Worm (Caenorhabditis elegans) whole organism, L3 larva: ENCODE results near the gene hadb-1.

Experiments
- R02D3.7 ChIP-seq: fragments of 150-350 bp; optimal IDR thresholded peaks from 2 replicates; lab custom pipeline; 2014; ENCODE audit warnings: missing biosample characterization, missing genetic modification characterization
- ZK546.5 ChIP-seq: sonication (generic microtip); optimal IDR thresholded peaks from 2 replicates; lab custom pipeline; 2017; ENCODE audit warnings: missing biosample characterization, missing genetic modification characterization
- ama-1 ChIP-seq: fragments of 150-350 bp; optimal IDR thresholded peaks from 2 replicates; lab custom pipeline; 2018
- ceh-16 ChIP-seq: sonication (generic microtip); optimal IDR thresholded peaks from 2 replicates; lab custom pipeline; 2017; ENCODE audit warnings: missing biosample characterization, missing genetic modification characterization
- ceh-28 ChIP-seq: fragments of 150-350 bp; optimal IDR thresholded peaks from 2 replicates; lab custom pipeline; 2014; ENCODE audit warnings: missing biosample characterization, missing genetic modification reagents, missing genetic modification characterization
- ceh-82 ChIP-seq: fragments of 150-350 bp; optimal IDR thresholded peaks from 2 replicates; lab custom pipeline; 2014; ENCODE audit warnings: missing biosample characterization, missing genetic modification characterization
- ceh-9 ChIP-seq: sonication (generic microtip); optimal IDR thresholded peaks from 2 replicates; lab custom pipeline; 2018; ENCODE audit warnings: missing biosample characterization, missing genetic modification characterization
- daf-12 ChIP-seq: fragments of 150-350 bp; optimal IDR thresholded peaks from 2 replicates; lab custom pipeline; 2014; ENCODE audit warnings: missing biosample characterization, missing genetic modification reagents, missing genetic modification characterization
- egl-27 ChIP-seq: sonication (generic microtip); optimal IDR thresholded peaks from 4 replicates; lab custom pipeline; 2017; ENCODE audit warnings: missing biosample characterization, missing genetic modification reagents, missing genetic modification characterization
- elt-1 ChIP-seq: fragments of 150-350 bp; optimal IDR thresholded peaks from 2 replicates; lab custom pipeline; 2014; ENCODE audit warnings: missing biosample characterization, missing genetic modification characterization
- elt-2 ChIP-seq: sonication (generic microtip); optimal IDR thresholded peaks from 2 replicates; lab custom pipeline; 2016; ENCODE audit warnings: missing genetic modification reagents, mild to moderate bottlenecking, missing genetic modification characterization, missing compliant biosample characterization
- eor-1 ChIP-seq, 2 experiments: fragments of 150-350 bp; optimal IDR thresholded peaks; 2 replicates each; lab custom pipeline; 2014 to 2018; ENCODE audit warnings: missing biosample characterization in 2 of 2, missing genetic modification characterization in 2 of 2
- fkh-10 ChIP-seq: sonication (generic microtip); optimal IDR thresholded peaks from 2 replicates; lab custom pipeline; 2017; ENCODE audit warnings: missing biosample characterization, missing genetic modification reagents, missing genetic modification characterization
- fkh-2 ChIP-seq: fragments of 150-350 bp; optimal IDR thresholded peaks from 2 replicates; lab custom pipeline; 2014; ENCODE audit warnings: missing biosample characterization, missing genetic modification reagents, missing genetic modification characterization
- hmg-11 ChIP-seq: sonication (generic microtip); optimal IDR thresholded peaks from 2 replicates; lab custom pipeline; 2016; ENCODE audit warnings: missing genetic modification characterization, missing compliant biosample characterization
- jun-1 ChIP-seq: fragments of 150-350 bp; optimal IDR thresholded peaks from 2 replicates; lab custom pipeline; 2014; ENCODE audit warnings: missing biosample characterization, missing genetic modification reagents, missing genetic modification characterization
- lin-15B ChIP-seq: fragments of 150-350 bp; optimal IDR thresholded peaks from 2 replicates; lab custom pipeline; 2014; ENCODE audit warnings: missing biosample characterization, missing genetic modification characterization
- lin-39 ChIP-seq: fragments of 150-350 bp; optimal IDR thresholded peaks from 2 replicates; lab custom pipeline; 2018; ENCODE audit warnings: missing biosample characterization, missing genetic modification reagents, missing genetic modification characterization
- lsy-12 ChIP-seq: sonication (generic microtip); optimal IDR thresholded peaks from 2 replicates; lab custom pipeline; 2016; ENCODE audit warnings: mild to moderate bottlenecking, missing genetic modification characterization, missing compliant biosample characterization
- mdl-1 ChIP-seq: fragments of 150-350 bp; optimal IDR thresholded peaks from 2 replicates; lab custom pipeline; 2014; ENCODE audit warnings: missing biosample characterization, missing genetic modification characterization
- nfya-1 ChIP-seq: sonication (generic microtip); optimal IDR thresholded peaks from 2 replicates; lab custom pipeline; 2017; ENCODE audit warnings: missing genetic modification characterization, mild to moderate bottlenecking, missing compliant biosample characterization, antibody characterized with exemption, moderate library complexity; ENCODE audit not compliant: insufficient read depth
- nhr-11 ChIP-seq: fragments of 150-350 bp; optimal IDR thresholded peaks from 2 replicates; lab custom pipeline; 2014; ENCODE audit warnings: missing biosample characterization, missing genetic modification characterization
- nhr-12 ChIP-seq: fragments of 150-350 bp; optimal IDR thresholded peaks from 2 replicates; lab custom pipeline; 2014; ENCODE audit warnings: missing biosample characterization, missing genetic modification characterization
- nhr-23 ChIP-seq: fragments of 150-350 bp; optimal IDR thresholded peaks from 2 replicates; lab custom pipeline; 2014; ENCODE audit warnings: missing biosample characterization, missing genetic modification reagents, missing genetic modification characterization
- nhr-237 ChIP-seq: fragments of 150-350 bp; optimal IDR thresholded peaks from 2 replicates; lab custom pipeline; 2014; ENCODE audit warnings: missing biosample characterization, missing genetic modification characterization
- nhr-25 ChIP-seq: sonication (generic microtip); optimal IDR thresholded peaks from 2 replicates; lab custom pipeline; 2017; ENCODE audit warnings: missing biosample characterization, missing genetic modification characterization
- nhr-28 ChIP-seq: fragments of 150-350 bp; optimal IDR thresholded peaks from 2 replicates; lab custom pipeline; 2014; ENCODE audit warnings: missing biosample characterization, missing genetic modification characterization
- nhr-43 ChIP-seq: sonication (generic microtip); optimal IDR thresholded peaks from 2 replicates; lab custom pipeline; 2016; ENCODE audit warnings: mild to moderate bottlenecking, missing genetic modification characterization, missing compliant biosample characterization; ENCODE audit not compliant: poor library complexity, severe bottlenecking
- nhr-67 ChIP-seq: fragments of 150-350 bp; optimal IDR thresholded peaks from 2 replicates; lab custom pipeline; 2014; ENCODE audit warnings: missing biosample characterization, missing genetic modification characterization
- nhr-76 ChIP-seq: fragments of 150-350 bp; sonication (generic microtip); optimal IDR thresholded peaks from 5 replicates; lab custom pipeline; 2014; ENCODE audit warnings: missing biosample characterization, missing genetic modification characterization
- nhr-77 ChIP-seq: fragments of 150-350 bp; optimal IDR thresholded peaks from 2 replicates; lab custom pipeline; 2014; ENCODE audit warnings: missing biosample characterization, missing genetic modification characterization
- pha-4 ChIP-seq: fragments of 150-350 bp; optimal IDR thresholded peaks from 2 replicates; lab custom pipeline; 2014; ENCODE audit warnings: missing biosample characterization, missing genetic modification reagents, missing genetic modification characterization
- pqm-1 ChIP-seq: fragments of 150-350 bp; optimal IDR thresholded peaks from 2 replicates; lab custom pipeline; 2017; ENCODE audit warnings: missing biosample characterization, missing genetic modification characterization, inconsistent platforms
- sea-2 ChIP-seq: fragments of 150-350 bp; sonication (generic microtip); optimal IDR thresholded peaks from 4 replicates; lab custom pipeline; 2014; ENCODE audit warnings: missing biosample characterization, missing genetic modification reagents, missing genetic modification characterization
- skn-1 ChIP-seq: fragments of 150-350 bp; optimal IDR thresholded peaks from 2 replicates; lab custom pipeline; 2014; ENCODE audit warnings: missing biosample characterization, missing genetic modification characterization
- snpc-4 ChIP-seq: fragments of 150-350 bp; optimal IDR thresholded peaks from 2 replicates; lab custom pipeline; 2014; ENCODE audit warnings: missing biosample characterization, missing genetic modification characterization
- tbx-2 ChIP-seq: sonication (generic microtip); optimal IDR thresholded peaks from 2 replicates; lab custom pipeline; 2016; ENCODE audit warnings: mild to moderate bottlenecking, missing genetic modification characterization, missing compliant biosample characterization
- unc-39 ChIP-seq: sonication (generic microtip); optimal IDR thresholded peaks from 4 replicates; lab custom pipeline; 2017; ENCODE audit warnings: missing biosample characterization, missing genetic modification characterization
- unc-62 ChIP-seq: fragments of 150-350 bp; sonication (generic microtip); optimal IDR thresholded peaks from 4 replicates; lab custom pipeline; 2014; ENCODE audit warnings: missing biosample characterization, missing genetic modification reagents, missing genetic modification characterization
- zag-1 ChIP-seq: fragments of 150-350 bp; optimal IDR thresholded peaks from 2 replicates; lab custom pipeline; 2014; ENCODE audit warnings: missing biosample characterization, missing genetic modification characterization
- ztf-11 ChIP-seq: fragments of 150-350 bp; optimal IDR thresholded peaks from 2 replicates; lab custom pipeline; 2014; ENCODE audit warnings: missing biosample characterization, missing genetic modification characterization

hadb-1 gene

ce11 chrIII:8712968-8713367 is 24.7 kb upstream of the hadb-1 start:
- TF ChIP-seq nhr-28 (tag; lab: Kevin White, UChicago) (no peak), hmg-11 (tag; lab: Kevin White, UChicago) (no peak), elt-1 (tag; lab: Kevin White, UChicago) (no peak), jun-1 (tag; lab: Kevin White, UChicago) (no peak), R02D3.7 (no peak), daf-12 (tag; lab: Kevin White, UChicago) (no peak), lin-15B (tag; lab: Kevin White, UChicago) (no peak), mdl-1 (tag; lab: Kevin White, UChicago) (no peak), ceh-28 (no peak), nhr-11 (tag; lab: Kevin White, UChicago) (no peak), snpc-4 (tag; lab: Kevin White, UChicago) (no peak), egl-27 (tag; lab: Kevin White, UChicago) (no peak), ZK546.5 (tag; lab: Kevin White, UChicago) (no peak), ztf-11 (no peak), pha-4 (tag; lab: Kevin White, UChicago) (no peak), pqm-1 (tag; lab: Kevin White, UChicago) (no peak)

ce11 chrIII:8710310-8710709 is 22.0 kb upstream of the hadb-1 start, which contains the start of gene B0303.11:
Gene B0303.11 (minus strand): TSS chrIII:8710410.
- TF ChIP-seq nhr-23: no peak
- no peak for TF ChIP-seq lin-39
- TF ChIP-seq nhr-67 (tag; lab: Kevin White, UChicago): no peak
- TF ChIP-seq lsy-12: no peak
- no peak for TF ChIP-seq elt-2 (tag; lab: Kevin White, UChicago)
- no peak for TF ChIP-seq nhr-43 (tag; lab: Kevin White, UChicago)
- no peak for TF ChIP-seq ceh-82 (tag; lab: Kevin White, UChicago)
- no peak for TF ChIP-seq fkh-2 (tag; lab: Kevin White, UChicago)
- no peak for TF ChIP-seq pqm-1 (tag; lab: Kevin White, UChicago)
- no peak for TF ChIP-seq nhr-76 (tag; lab: Kevin White, UChicago)
- TF ChIP-seq ceh-28: no peak
- no peak for TF ChIP-seq unc-39 (tag; lab: Kevin White, UChicago)
- no peak for TF ChIP-seq ama-1

ce11 chrIII:8709735-8710134 is 21.4 kb upstream of the hadb-1 start:
- no peak for TF ChIP-seq nhr-23
- TF ChIP-seq nhr-43 (tag; lab: Kevin White, UChicago): peak; percentile 15
- no peak for TF ChIP-seq R02D3.7

ce11 chrIII:8704765-8705164 is 16.5 kb upstream of the hadb-1 start, which contains the start of gene B0303.16:
Gene B0303.16 (plus strand): TSS chrIII:8705065.
- TF ChIP-seq nhr-28 (tag; lab: Kevin White, UChicago): no peak
- no peak for TF ChIP-seq skn-1 (tag; lab: Kevin White, UChicago)
- no peak for TF ChIP-seq R02D3.7
- no peak for TF ChIP-seq hmg-11 (tag; lab: Kevin White, UChicago)
- no peak for TF ChIP-seq ceh-9
- no peak for TF ChIP-seq nfya-1
- no peak for TF ChIP-seq ztf-11
- TF ChIP-seq zag-1 (tag; lab: Kevin White, UChicago): no peak
- TF ChIP-seq nhr-77 (tag; lab: Kevin White, UChicago): no peak

- no peak for TF ChIP-seq nhr-77 (tag; lab: Kevin White, UChicago)
- TF ChIP-seq ceh-82 (tag; lab: Kevin White, UChicago): no peak
- peak; percentile 51 for TF ChIP-seq lin-39
- peak; percentile 38 for TF ChIP-seq nhr-23
- no peak for TF ChIP-seq ZK546.5 (tag; lab: Kevin White, UChicago)
- no peak for TF ChIP-seq nhr-76 (tag; lab: Kevin White, UChicago)
- TF ChIP-seq fkh-2 (tag; lab: Kevin White, UChicago): no peak
- TF ChIP-seq nhr-25 (tag; lab: Kevin White, UChicago): peak; percentile 21
- TF ChIP-seq elt-1 (tag; lab: Kevin White, UChicago): no peak
- no peak for TF ChIP-seq nhr-237 (tag; lab: Kevin White, UChicago)
- no peak for TF ChIP-seq nhr-67 (tag; lab: Kevin White, UChicago)
- no peak for TF ChIP-seq pha-4 (tag; lab: Kevin White, UChicago)
- TF ChIP-seq fkh-10 (GFP tag; lab: Kevin White, UChicago): no peak
- no peak for TF ChIP-seq skn-1 (tag; lab: Kevin White, UChicago)
- no peak for TF ChIP-seq unc-62 (GFP tag; lab: Kevin White, UChicago)
- TF ChIP-seq ceh-9: no peak
- TF ChIP-seq nhr-43 (tag; lab: Kevin White, UChicago): peak; percentile 42
- no peak for TF ChIP-seq eor-1 (tag; optimal IDR thresholded peaks at IDR 0.05; lab: Kevin White, UChicago)
- TF ChIP-seq ama-1: no peak
- TF ChIP-seq nfya-1: peak; percentile 83
- no peak for TF ChIP-seq sea-2
- TF ChIP-seq nhr-28 (tag; lab: Kevin White, UChicago): no peak
- TF ChIP-seq ztf-11: no peak
- TF ChIP-seq unc-39 (tag; lab: Kevin White, UChicago): no peak
- TF ChIP-seq nhr-12: no peak
- no peak for TF ChIP-seq hmg-11 (tag; lab: Kevin White, UChicago)
- TF ChIP-seq egl-27 (tag; lab: Kevin White, UChicago): no peak
- no peak for TF ChIP-seq jun-1 (tag; lab: Kevin White, UChicago)
- TF ChIP-seq ceh-16 (tag; lab: Kevin White, UChicago): no peak
- TF ChIP-seq nhr-11 (tag; lab: Kevin White, UChicago): no peak
- no peak for TF ChIP-seq tbx-2 (tag; lab: Kevin White, UChicago)
Observed at ce11 chrIII:8700289-8700957, 12.1 kb upstream of the hadb-1 start, which contains the start of the genes sdz-1 and vps-33.1. Gene sdz-1 (minus strand): TSS chrIII:8700339. Gene vps-33.1 (plus strand): TSS chrIII:8700927.
